Worm (Caenorhabditis elegans) whole organism, young adult: ENCODE measurements around the gene snt-5.

ENCODE experiments used
- B0261.1 ChIP-seq: sonication (generic microtip); optimal IDR thresholded peaks from 2 replicates; lab custom pipeline; 2016; ENCODE audit warnings: mild to moderate bottlenecking, missing genetic modification characterization, moderate library complexity, missing compliant biosample characterization
- C17E4.6 ChIP-seq: fragments of 200-800 bp; sonication (Bioruptor generic); IDR thresholded peaks from 2 replicates; pipeline ENCODE4 v1.3.6; 2022; ENCODE audit warnings: missing genetic modification reagents, missing genetic modification characterization, missing compliant biosample characterization
- egl-44 ChIP-seq: fragments of 200-800 bp; sonication (Bioruptor generic); IDR thresholded peaks from 2 replicates; pipeline ENCODE4 v1.3.6; 2022; ENCODE audit warnings: missing genetic modification reagents, missing genetic modification characterization, missing compliant biosample characterization
- snpc-4 ChIP-seq, 5 experiments: fragments of 150-350 bp in 1 of 5; sonication (generic microtip) in 4 of 5; optimal IDR thresholded peaks; 2 replicates each; lab custom pipeline; 2014 to 2018; ENCODE audit warnings: missing genetic modification characterization in 5 of 5, missing biosample characterization in 3 of 5, antibody characterized with exemption in 2 of 5, mild to moderate bottlenecking in 2 of 5, missing compliant biosample characterization in 2 of 5, missing genotype in 2 of 5, moderate library complexity in 2 of 5, missing genetic modification reagents in 1 of 5
- unc-130 ChIP-seq: sonication (generic microtip); optimal IDR thresholded peaks from 2 replicates; lab custom pipeline; 2016; ENCODE audit warnings: missing genetic modification reagents, missing genetic modification characterization, missing compliant biosample characterization

DNA sequence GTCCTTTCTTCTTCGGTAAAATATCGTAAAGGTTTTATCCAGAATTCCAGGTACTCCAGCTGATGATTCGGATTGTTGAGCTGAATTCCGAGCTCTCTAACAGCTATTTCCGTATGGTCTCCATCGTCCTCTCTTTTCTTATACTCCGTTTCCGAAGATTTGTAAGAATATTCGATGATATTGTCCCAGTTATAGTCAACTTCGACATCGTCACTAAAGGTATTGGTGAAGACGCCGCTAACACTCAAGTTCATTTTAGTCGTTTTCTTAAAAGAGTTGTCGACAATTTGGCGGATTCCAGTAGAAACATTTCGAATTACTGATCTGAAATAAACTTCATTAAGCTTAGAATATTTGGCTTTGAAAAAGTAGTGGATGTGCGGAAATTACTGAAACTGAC lies 23.7 kb upstream of the snt-5 start:
- no peak for TF ChIP-seq B0261.1 (tag; lab: Kevin White, UChicago)
- TF ChIP-seq egl-44: no peak
- TF ChIP-seq unc-130: no peak
- TF ChIP-seq C17E4.6 (GFP tag; lab: Robert Waterston, UW): no peak
- TF ChIP-seq snpc-4 (GFP tag; optimal IDR thresholded peaks at IDR 0.05; lab: Kevin White, UChicago): no peak
- no peak for TF ChIP-seq snpc-4 (tag; optimal IDR thresholded peaks at IDR 0.05; lab: Kevin White, UChicago)
